Worm (Caenorhabditis elegans): ENCODE data around the gene C52E2.3.

ce11 chrII:1820774-1821173, 30.3 kb upstream of the C52E2.3 start, which contains the start of gene fbxa-3:
- TF ChIP-seq nhr-2 (tag; optimal IDR thresholded peaks at IDR 0.05) (no peak), lin-13 (tag; optimal IDR thresholded peaks at IDR 0.05) (no peak), unc-120 (tag; optimal IDR thresholded peaks at IDR 0.05; ENCODE audit: poor library complexity, severe bottlenecking) (no peak)

Measured in whole organism, mixed stage, embryonic.